Worm (Caenorhabditis elegans): Measurements from ENCODE around the gene timm-17B.1.
"Not testable (repeated sequence)": the region's sequence is repeated elsewhere in the genome, so short reads cannot be mapped to it uniquely, and the experiment has no call there.

timm-17B.1 gene

DNA sequence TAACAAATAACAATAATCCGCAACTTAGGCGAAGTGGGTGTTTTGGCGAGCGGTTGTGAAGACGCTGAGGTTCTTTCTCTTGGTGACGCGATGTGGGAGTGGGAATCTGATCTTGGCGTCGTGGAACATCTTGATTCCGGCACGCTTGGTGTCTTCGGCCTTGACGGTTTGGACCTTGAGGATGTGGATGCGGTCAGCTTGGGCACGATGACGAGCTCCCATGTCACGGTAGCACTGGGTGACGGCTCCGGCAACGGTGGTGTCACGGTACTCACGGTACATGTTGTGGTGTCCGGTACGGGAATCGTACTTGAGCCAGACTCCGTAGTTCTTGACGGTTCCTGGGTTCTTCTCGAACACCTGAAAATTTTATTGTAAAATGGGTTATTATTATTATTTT, 3.9 kb upstream of the timm-17B.1 start:
- TF ChIP-seq unc-62 (GFP tag; optimal IDR thresholded peaks at IDR 0.05) = no peak

DNA sequence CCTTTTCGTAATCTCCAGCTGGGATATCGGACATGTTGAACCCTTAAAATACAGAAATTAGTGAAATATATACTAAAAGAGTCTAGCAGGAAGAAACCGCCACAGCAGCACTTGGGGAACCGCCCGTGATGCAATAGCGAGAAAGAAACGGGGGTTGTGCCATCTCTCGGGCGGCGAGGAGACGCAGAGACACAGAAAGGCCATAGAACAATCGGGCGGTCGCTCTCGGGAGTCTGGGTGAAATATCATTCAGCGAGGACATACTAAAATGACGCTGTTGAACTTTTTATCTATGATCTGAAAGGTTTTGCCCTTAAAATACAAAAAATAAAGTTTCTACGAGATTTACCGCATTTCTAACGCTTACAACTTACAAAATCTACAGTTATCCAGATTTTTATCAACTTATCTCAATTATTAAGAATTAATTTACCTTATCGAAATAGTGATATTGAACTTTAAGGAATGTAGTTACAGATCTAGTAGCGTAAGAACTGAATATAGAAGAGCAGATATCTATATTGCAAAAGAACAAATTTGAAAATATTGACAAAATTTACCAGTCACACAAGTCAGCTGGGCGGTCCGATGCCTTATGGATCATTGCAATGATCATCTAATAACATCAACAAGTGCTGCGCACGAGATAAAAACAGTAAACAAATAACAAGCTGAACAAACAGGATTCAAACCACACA, 3.3 kb upstream of the timm-17B.1 start, which contains the start of gene cyc-2.1:
Gene cyc-2.1, minus strand, starts transcription at position 605 of the 698 bp plus-strand sequence.
- no peak for TF ChIP-seq unc-62 (GFP tag; optimal IDR thresholded peaks at IDR 0.05)

DNA sequence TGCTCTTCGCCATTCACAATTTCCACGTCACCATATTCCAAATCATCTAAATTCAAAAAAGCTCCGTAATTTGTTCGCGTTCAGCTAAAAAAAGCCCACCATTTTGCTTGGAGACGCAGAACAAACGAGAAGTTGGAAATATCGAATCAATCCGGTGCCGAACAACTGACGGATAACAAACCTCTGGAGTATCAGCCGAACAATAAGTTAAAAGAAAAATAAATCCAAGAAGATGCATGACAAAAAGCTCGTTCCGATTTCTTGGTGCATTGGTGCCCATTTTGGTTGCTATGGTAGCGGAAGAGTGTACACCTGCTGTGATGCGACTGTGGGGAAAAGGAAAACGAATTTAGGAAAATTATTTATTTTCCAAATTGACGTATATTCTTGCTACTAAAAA, 2.3 kb upstream of the timm-17B.1 start, which contains the start of gene tctn-1:
Gene tctn-1, minus strand, starts transcription at position 280 of the 400 bp plus-strand sequence.
- TF ChIP-seq unc-62 (GFP tag; optimal IDR thresholded peaks at IDR 0.05) = no peak

DNA sequence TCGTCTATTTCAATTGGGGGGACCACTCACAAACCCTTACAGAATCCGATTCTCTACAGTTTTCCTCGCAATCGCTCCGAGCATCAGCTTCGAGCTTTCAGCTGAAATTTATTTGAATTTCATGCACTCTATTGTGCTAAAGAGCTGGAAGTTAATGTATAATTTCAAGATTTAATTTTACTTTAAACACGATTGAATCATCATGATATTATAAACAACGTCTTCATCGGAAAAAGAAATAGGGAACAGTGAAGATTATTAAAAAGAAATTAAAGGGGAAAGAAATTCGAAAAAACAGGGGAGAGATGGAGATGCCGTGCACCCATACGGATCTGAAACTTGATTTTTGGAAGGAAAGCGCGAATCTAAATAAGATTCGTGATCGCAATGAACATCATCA, 1.1 kb downstream of the timm-17B.1 start, which contains the start of gene hoe-1:
Gene hoe-1, minus strand, starts transcription at position 101 of the 400 bp plus-strand sequence.
- no peak for TF ChIP-seq unc-62 (GFP tag; optimal IDR thresholded peaks at IDR 0.05)

DNA sequence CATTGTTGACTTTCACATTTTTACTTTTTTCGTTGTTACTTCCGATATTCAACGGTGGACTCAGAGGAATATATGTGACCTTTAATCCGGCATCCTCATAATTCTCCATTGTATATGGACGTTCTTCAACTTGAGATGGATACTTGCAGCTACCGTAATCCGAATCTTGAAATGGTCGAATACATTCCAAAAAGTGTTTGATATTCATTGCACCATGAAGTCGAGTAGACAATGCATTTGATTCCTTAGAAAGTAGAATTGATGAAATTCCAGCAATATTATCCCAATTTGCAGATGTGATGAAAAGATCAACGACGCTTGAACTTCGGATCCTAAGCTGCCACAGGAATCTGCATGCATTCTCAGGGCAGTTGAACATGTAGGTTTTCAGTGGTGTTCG, 2.8 kb downstream of the timm-17B.1 start:
- TF ChIP-seq unc-62 (GFP tag; optimal IDR thresholded peaks at IDR 0.05) = no peak

DNA sequence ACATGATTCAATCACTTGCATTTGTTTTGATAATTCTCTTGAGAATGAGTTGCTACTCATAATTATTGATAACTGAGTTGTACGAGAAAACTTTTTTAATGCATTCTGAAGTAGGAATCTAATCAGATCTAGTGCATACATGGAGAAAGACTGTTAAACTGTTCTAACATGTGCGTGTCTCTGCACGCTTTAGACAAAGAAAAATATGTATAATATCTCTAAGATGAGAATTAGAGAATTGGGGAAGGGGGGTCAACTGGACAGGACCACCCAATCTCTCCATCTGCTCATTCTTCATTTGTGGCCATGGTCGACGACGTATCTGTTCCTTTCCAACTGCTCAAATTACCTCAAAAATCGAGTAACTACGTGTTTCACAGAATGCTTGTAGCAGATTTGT, 8.0 kb downstream of the timm-17B.1 start, which contains the start of gene fbxb-78:
Gene fbxb-78, plus strand, starts transcription at position 301 of the 400 bp plus-strand sequence.
- no peak for TF ChIP-seq unc-62 (GFP tag; optimal IDR thresholded peaks at IDR 0.05)

DNA sequence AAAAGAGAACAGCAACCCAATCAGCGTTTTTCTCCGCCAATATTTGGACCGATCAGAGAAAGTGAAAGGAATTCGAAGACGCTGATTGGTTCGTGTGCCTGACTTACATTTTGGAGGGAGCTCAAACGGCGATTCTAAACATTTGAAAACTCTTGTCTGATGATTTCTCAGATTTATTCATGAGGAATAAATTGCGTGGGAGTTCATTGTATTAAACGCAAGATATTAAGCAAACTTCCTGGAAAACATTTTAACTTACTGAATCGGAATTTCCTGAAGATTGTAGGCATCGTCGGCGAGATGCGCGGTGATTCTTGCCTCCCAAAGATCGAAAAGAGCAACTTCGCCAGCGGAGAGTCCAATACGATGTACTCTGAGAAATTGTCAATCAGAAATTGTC, 20.7 kb downstream of the timm-17B.1 start, which contains the start of gene K08F11.1:
Gene K08F11.1, plus strand, starts transcription at position 301 of the 400 bp plus-strand sequence.
- no peak for TF ChIP-seq unc-62 (GFP tag; optimal IDR thresholded peaks at IDR 0.05)

DNA sequence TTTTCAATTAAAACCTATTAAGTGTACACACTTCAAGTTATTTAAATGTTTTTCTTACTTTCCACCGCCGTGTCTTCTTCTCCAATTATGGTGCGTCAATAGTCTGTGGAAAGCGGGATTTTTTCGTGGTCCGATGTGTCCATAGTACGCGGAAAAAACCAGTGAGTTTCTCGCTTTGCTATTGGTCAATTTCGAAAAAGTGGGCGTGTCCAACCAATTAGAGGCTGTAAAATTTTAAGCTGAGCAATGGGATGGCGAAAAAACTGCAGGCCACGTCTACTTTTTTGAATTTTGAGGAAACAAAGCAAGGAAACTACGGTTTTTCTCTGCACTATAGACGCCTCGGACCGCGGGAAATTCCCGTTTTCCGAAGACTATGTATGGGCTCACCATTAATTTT, 21.6 kb downstream of the timm-17B.1 start:
- TF ChIP-seq unc-62 (GFP tag; optimal IDR thresholded peaks at IDR 0.05) = no peak

DNA sequence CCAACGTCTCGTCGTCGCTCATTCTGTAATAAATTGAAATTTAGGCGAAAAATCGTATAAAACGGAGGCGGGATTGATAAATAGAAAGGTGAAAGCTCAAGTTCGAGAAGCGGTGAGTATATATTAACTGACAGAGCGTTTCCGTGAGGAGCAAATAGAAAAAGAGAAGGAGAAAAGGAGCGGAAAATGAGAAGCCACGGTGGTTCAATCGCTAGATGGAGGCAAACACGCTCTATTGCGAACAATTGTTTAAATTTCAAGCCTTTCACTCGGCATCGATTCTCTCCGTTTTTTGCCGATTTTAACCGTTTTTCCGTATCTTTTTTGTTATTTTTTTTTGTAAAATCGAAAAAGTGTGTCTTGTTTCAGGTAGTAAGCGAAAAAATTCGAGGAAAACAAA, 29.5 kb downstream of the timm-17B.1 start, which contains the start of gene miro-1:
Gene miro-1, minus strand, starts transcription at position 23 of the 400 bp plus-strand sequence.
- not testable (repeated sequence) for TF ChIP-seq unc-62 (GFP tag; optimal IDR thresholded peaks at IDR 0.05)

DNA sequence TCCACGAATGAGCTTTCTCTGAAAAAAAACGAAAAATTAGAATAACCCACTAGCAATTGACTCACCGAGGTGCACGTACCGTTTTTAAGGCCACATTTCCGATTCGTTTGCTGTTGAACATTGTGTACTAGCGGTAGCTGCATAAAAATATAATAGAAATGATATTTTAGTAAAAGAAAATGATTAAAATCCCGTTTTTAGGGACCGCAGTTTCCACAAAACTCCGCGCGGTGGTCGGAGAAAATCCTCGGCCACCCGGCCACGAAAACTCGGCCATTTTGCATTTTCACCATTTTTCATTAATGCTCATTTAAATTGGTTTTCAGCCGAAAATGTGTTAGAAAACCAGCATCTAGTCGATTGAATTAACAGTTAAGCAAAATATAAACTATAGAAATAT, 32.9 kb downstream of the timm-17B.1 start, which contains the start of gene yars-2:
Gene yars-2, minus strand, starts transcription at position 249 of the 400 bp plus-strand sequence.
- no peak for TF ChIP-seq unc-62 (GFP tag; optimal IDR thresholded peaks at IDR 0.05)

DNA sequence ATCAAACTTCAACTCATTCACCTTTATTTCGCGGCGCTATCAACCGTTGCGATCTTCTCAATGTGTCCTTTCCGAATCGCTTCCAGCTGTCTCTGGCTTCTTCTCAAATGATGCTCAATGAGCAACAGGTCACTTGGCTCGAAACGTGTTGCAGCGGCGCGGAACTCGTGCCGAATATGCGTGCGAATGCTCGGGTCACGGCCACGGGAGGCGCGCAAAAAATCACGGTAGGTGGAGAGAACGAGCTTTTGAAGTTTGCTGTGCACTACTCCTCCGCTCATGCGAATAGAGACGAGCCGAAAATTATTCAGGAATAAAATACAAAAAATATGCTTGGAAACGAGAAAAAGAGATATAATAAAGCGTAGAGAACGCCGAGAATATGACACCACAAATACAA, 34.8 kb downstream of the timm-17B.1 start, which contains the start of gene cif-1:
Gene cif-1, minus strand, starts transcription at position 297 of the 400 bp plus-strand sequence.
- no peak for TF ChIP-seq unc-62 (GFP tag; optimal IDR thresholded peaks at IDR 0.05)

DNA sequence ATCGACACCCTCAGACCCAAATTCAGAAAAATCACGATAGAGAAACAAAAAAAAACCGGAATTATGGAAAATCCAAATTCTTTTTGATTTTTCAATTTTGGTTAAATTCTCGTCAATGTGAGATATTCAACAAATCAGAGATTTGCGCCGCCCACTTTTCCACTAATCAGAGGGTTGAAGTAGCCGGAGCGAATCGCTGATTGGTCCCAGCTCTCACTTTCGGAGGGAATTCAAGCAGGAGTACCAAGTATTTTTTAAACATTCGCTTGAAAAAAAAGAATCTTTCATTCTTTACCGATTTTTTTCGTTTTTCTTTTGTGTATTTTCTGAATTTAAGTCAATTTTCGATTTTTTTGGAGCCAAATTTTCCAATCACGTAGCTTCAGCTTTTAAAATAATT, 39.4 kb downstream of the timm-17B.1 start:
- no peak for TF ChIP-seq unc-62 (GFP tag; optimal IDR thresholded peaks at IDR 0.05)

DNA sequence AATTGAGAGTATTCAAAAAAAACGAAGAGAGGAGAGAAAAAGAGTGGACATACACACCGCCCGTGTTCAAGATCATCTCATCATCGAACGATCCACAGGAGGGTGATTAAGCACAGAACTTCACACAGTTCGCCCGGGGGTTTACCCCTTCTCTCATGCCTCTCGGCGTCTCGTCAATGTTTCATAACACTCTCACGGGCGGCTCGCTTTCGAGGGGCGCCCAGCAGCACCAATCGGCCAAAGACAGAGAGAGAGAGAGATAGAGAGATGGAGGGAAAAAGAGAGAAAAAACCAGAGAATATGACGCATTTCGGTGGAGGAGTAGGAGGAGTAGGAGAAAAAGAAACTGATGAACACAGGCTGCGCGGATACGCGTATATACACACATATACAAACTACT, 40.1 kb downstream of the timm-17B.1 start:
- TF ChIP-seq unc-62 (GFP tag; optimal IDR thresholded peaks at IDR 0.05) = no peak

DNA sequence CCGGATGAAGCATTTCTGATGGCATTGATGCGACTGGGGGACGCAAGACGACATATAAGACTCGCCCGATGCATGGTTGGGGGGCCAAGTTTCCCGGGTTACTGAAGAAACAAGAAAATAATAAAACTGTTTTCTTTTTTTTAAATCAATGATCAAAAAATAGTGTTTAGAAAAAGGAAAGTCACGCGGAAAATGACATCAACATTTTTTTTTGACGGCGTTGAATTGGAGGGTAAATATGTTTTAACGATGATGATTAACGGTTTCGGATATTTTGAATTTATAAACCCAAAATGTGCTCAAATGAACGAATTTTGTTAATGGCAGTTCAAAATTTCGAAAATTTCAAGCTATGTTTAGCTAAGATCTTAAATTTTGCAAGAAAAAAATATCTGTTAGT, 41.4 kb downstream of the timm-17B.1 start, which contains the start of gene ogdh-1:
Gene ogdh-1, minus strand, starts transcription at position 101 of the 400 bp plus-strand sequence.
- no peak for TF ChIP-seq unc-62 (GFP tag; optimal IDR thresholded peaks at IDR 0.05)

All from whole organism, dauer.